Worm (Caenorhabditis elegans) whole organism, young adult: ENCODE measurements around the gene Y69A2AR.50.

Experiments used
- T26A5.8 ChIP-seq: sonication (generic microtip); optimal IDR thresholded peaks from 2 replicates; lab custom pipeline; 2016; ENCODE audit warnings: missing genetic modification characterization, missing compliant biosample characterization
- ama-1 ChIP-seq, 3 experiments: fragments of 150-350 bp in 1 of 3; sonication (generic microtip) in 2 of 3; optimal IDR thresholded peaks; 2 replicates each; lab custom pipeline; 2014 to 2018; ENCODE audit warnings: missing biosample characterization in 2 of 3, missing genetic modification characterization in 2 of 3, missing genetic modification reagents in 2 of 3
- attf-5 ChIP-seq: fragments of 200-800 bp; sonication (Bioruptor generic); optimal IDR thresholded peaks from 2 replicates; lab custom pipeline; 2018; ENCODE audit warnings: mild to moderate bottlenecking, missing genetic modification characterization, missing compliant biosample characterization
- hmg-1.2 ChIP-seq: fragments of 200-800 bp; sonication (Bioruptor generic); IDR thresholded peaks from 2 replicates; pipeline ENCODE4 v1.3.6; 2022; ENCODE audit warnings: missing genetic modification reagents, missing genetic modification characterization, missing compliant biosample characterization
- nfya-1 ChIP-seq: sonication (generic microtip); optimal IDR thresholded peaks from 2 replicates; lab custom pipeline; 2017; ENCODE audit warnings: antibody characterized with exemption, missing compliant biosample characterization, missing genetic modification characterization, borderline replicate concordance; ENCODE audit not compliant: insufficient read depth
- somi-1 ChIP-seq: fragments of 200-800 bp; sonication (Bioruptor generic); optimal IDR thresholded peaks from 2 replicates; lab custom pipeline; 2018; ENCODE audit warnings: mild to moderate bottlenecking, missing genetic modification characterization, missing compliant biosample characterization
- ztf-6 ChIP-seq: fragments of 200-800 bp; sonication (Bioruptor generic); IDR thresholded peaks from 2 replicates; pipeline ENCODE4 v1.3.6; 2022; ENCODE audit warnings: missing genetic modification reagents, missing genetic modification characterization, missing compliant biosample characterization

ce11 chrIV:2610409-2610808 lies 48.2 kb downstream of the Y69A2AR.50 start, which contains the start of gene Y69A2AR.32:
- no peak for TF ChIP-seq ama-1 (optimal IDR thresholded peaks at IDR 0.05; lab: Kevin White, UChicago)
- TF ChIP-seq ama-1 (GFP tag; optimal IDR thresholded peaks at IDR 0.05; lab: Kevin White, UChicago): no peak
- TF ChIP-seq somi-1 (GFP tag; lab: Kevin White, UChicago): no peak
- no peak for TF ChIP-seq attf-5 (GFP tag; lab: Kevin White, UChicago)
- TF ChIP-seq T26A5.8: no peak
- TF ChIP-seq hmg-1.2 (GFP tag; lab: Robert Waterston, UW): no peak
- no peak for TF ChIP-seq ztf-6 (GFP tag; lab: Robert Waterston, UW)
- no peak for TF ChIP-seq nfya-1
